Worm (Caenorhabditis elegans) whole organism, mixed stage, embryonic: ENCODE data around the gene such-1.

Source experiments
- M03D4.4 ChIP-seq: sonication (generic microtip); optimal IDR thresholded peaks from 2 replicates; lab custom pipeline; 2017; ENCODE audit warnings: mild to moderate bottlenecking, missing genetic modification characterization, missing compliant biosample characterization
- bed-3 ChIP-seq: fragments of 200-800 bp; sonication (Bioruptor generic); optimal IDR thresholded peaks from 3 replicates; lab custom pipeline; 2018; ENCODE audit warnings: mild to moderate bottlenecking, missing genetic modification characterization, moderate library complexity, missing compliant biosample characterization
- blmp-1 ChIP-seq: fragments of 150-350 bp; optimal IDR thresholded peaks from 2 replicates; lab custom pipeline; 2014; ENCODE audit warnings: missing biosample characterization, missing genetic modification characterization
- ceh-39 ChIP-seq: fragments of 150-350 bp; optimal IDR thresholded peaks from 2 replicates; lab custom pipeline; 2014; ENCODE audit warnings: missing biosample characterization, missing genetic modification characterization
- ceh-43 ChIP-seq: fragments of 200-800 bp; sonication (Bioruptor generic); optimal IDR thresholded peaks from 2 replicates; lab custom pipeline; 2018; ENCODE audit warnings: mild to moderate bottlenecking, missing genetic modification characterization, moderate library complexity, missing compliant biosample characterization
- ceh-83 ChIP-seq: fragments of 200-800 bp; sonication (Bioruptor generic); optimal IDR thresholded peaks from 2 replicates; lab custom pipeline; 2018; ENCODE audit warnings: mild to moderate bottlenecking, missing genetic modification characterization, missing compliant biosample characterization
- drap-1 ChIP-seq: fragments of 200-800 bp; sonication (Bioruptor generic); optimal IDR thresholded peaks from 3 replicates; lab custom pipeline; 2018; ENCODE audit warnings: mild to moderate bottlenecking, missing genetic modification characterization, missing compliant biosample characterization
- elt-1 ChIP-seq: sonication (generic microtip); optimal IDR thresholded peaks from 2 replicates; lab custom pipeline; 2017; ENCODE audit warnings: missing genetic modification characterization, mild to moderate bottlenecking, missing compliant biosample characterization, antibody characterized with exemption, moderate library complexity, borderline replicate concordance; ENCODE audit not compliant: insufficient read depth
- flh-1 ChIP-seq: fragments of 200-800 bp; sonication (Bioruptor generic); optimal IDR thresholded peaks from 2 replicates; lab custom pipeline; 2018; ENCODE audit warnings: mild to moderate bottlenecking, missing genetic modification characterization, moderate library complexity, missing compliant biosample characterization
- ham-2 ChIP-seq: fragments of 200-800 bp; sonication (Bioruptor generic); optimal IDR thresholded peaks from 2 replicates; lab custom pipeline; 2018; ENCODE audit warnings: mild to moderate bottlenecking, missing genetic modification characterization, missing compliant biosample characterization
- hlh-1 ChIP-seq: fragments of 150-350 bp; optimal IDR thresholded peaks from 2 replicates; lab custom pipeline; 2014; ENCODE audit warnings: missing biosample characterization, missing genetic modification reagents, missing genetic modification characterization
- lin-13 ChIP-seq: fragments of 150-350 bp; optimal IDR thresholded peaks from 2 replicates; lab custom pipeline; 2014; ENCODE audit warnings: missing biosample characterization, missing genetic modification characterization
- lin-32 ChIP-seq: fragments of 200-800 bp; sonication (Bioruptor generic); optimal IDR thresholded peaks from 2 replicates; lab custom pipeline; 2018; ENCODE audit warnings: mild to moderate bottlenecking, missing genetic modification characterization, missing compliant biosample characterization
- lsy-2 ChIP-seq: fragments of 150-350 bp; optimal IDR thresholded peaks from 2 replicates; lab custom pipeline; 2014; ENCODE audit warnings: missing biosample characterization, missing genetic modification characterization
- mab-5 ChIP-seq: fragments of 150-350 bp; optimal IDR thresholded peaks from 2 replicates; lab custom pipeline; 2014; ENCODE audit warnings: missing biosample characterization, missing genetic modification characterization
- mls-2 ChIP-seq: sonication (generic microtip); optimal IDR thresholded peaks from 2 replicates; lab custom pipeline; 2016; ENCODE audit warnings: mild to moderate bottlenecking, missing genetic modification characterization, moderate library complexity, missing compliant biosample characterization
- nhr-12 ChIP-seq: fragments of 150-350 bp; optimal IDR thresholded peaks from 2 replicates; lab custom pipeline; 2014; ENCODE audit warnings: missing biosample characterization, missing genetic modification characterization
- nhr-2 ChIP-seq: fragments of 150-350 bp; optimal IDR thresholded peaks from 2 replicates; lab custom pipeline; 2014; ENCODE audit warnings: missing biosample characterization, missing genetic modification characterization
- nhr-237 ChIP-seq: fragments of 150-350 bp; optimal IDR thresholded peaks from 2 replicates; lab custom pipeline; 2014; ENCODE audit warnings: missing biosample characterization, missing genetic modification characterization
- nhr-76 ChIP-seq: sonication (generic microtip); optimal IDR thresholded peaks from 2 replicates; lab custom pipeline; 2017; ENCODE audit warnings: missing biosample characterization, missing genetic modification characterization
- pha-4 ChIP-seq: fragments of 150-350 bp; optimal IDR thresholded peaks from 2 replicates; lab custom pipeline; 2018; ENCODE audit warnings: missing biosample characterization, missing genetic modification reagents, missing genetic modification characterization
- snpc-4 ChIP-seq: fragments of 150-350 bp; optimal IDR thresholded peaks from 2 replicates; lab custom pipeline; 2014; ENCODE audit warnings: missing biosample characterization, missing genetic modification characterization
- sptf-1 ChIP-seq: sonication (generic microtip); optimal IDR thresholded peaks from 2 replicates; lab custom pipeline; 2017; ENCODE audit warnings: mild to moderate bottlenecking, missing genetic modification characterization, moderate library complexity, missing compliant biosample characterization
- tbx-8 ChIP-seq: fragments of 200-800 bp; sonication (Bioruptor generic); optimal IDR thresholded peaks from 2 replicates; lab custom pipeline; 2018; ENCODE audit warnings: mild to moderate bottlenecking, missing genetic modification characterization, moderate library complexity, missing compliant biosample characterization
- unc-120 ChIP-seq: sonication (generic microtip); optimal IDR thresholded peaks from 2 replicates; lab custom pipeline; 2017; ENCODE audit warnings: missing genetic modification characterization, missing compliant biosample characterization; ENCODE audit not compliant: poor library complexity, severe bottlenecking
- unc-39 ChIP-seq: fragments of 150-350 bp; optimal IDR thresholded peaks from 2 replicates; lab custom pipeline; 2014; ENCODE audit warnings: missing biosample characterization, missing genetic modification characterization
- zip-8 ChIP-seq: fragments of 150-350 bp; optimal IDR thresholded peaks from 2 replicates; lab custom pipeline; 2014; ENCODE audit warnings: missing biosample characterization, missing genetic modification characterization
- ztf-11 ChIP-seq: fragments of 150-350 bp; optimal IDR thresholded peaks from 2 replicates; lab custom pipeline; 2014; ENCODE audit warnings: missing biosample characterization, missing genetic modification characterization

Gene such-1

ce11 chrIII:11556860-11557259 lies 33.3 kb upstream of the such-1 start:
- TF ChIP-seq nhr-237 (tag; lab: Kevin White, UChicago) (no peak), nhr-76 (tag; lab: Kevin White, UChicago) (no peak), bed-3 (GFP tag; lab: Kevin White, UChicago) (no peak), ceh-39 (tag; lab: Kevin White, UChicago) (no peak), nhr-2 (tag; lab: Kevin White, UChicago) (no peak), tbx-8 (GFP tag; lab: Kevin White, UChicago) (no peak), unc-39 (tag; lab: Kevin White, UChicago) (no peak), ham-2 (GFP tag; lab: Kevin White, UChicago) (no peak), hlh-1 (no peak), flh-1 (GFP tag; lab: Kevin White, UChicago) (no peak), snpc-4 (tag; lab: Kevin White, UChicago) (no peak), ceh-43 (no peak), ceh-83 (GFP tag; lab: Kevin White, UChicago) (no peak), blmp-1 (tag; lab: Kevin White, UChicago) (no peak), sptf-1 (tag; lab: Kevin White, UChicago) (no peak)
- TF ChIP-seq, all 35 proteins: peak for 0

DNA sequence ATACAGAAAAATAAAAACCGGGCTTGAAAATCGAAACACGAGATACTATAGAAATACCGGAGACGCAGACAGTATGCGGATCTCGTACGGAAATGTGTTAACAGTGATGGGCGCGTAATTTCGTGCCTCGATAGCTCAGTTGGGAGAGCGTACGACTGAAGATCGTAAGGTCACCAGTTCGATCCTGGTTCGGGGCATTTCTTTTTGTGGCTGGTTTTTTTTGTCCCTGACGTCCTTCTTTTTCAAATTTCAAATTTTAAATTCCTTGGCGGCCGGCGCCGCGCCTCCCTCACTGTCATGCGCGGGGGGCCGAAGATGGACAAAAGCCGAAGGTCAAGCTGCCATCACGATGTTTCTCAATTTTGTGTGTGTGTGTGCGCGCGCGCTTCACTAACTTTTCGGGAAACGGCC lies 31.1 kb upstream of the such-1 start:
- TF ChIP-seq M03D4.4 (tag; lab: Kevin White, UChicago) (no peak), ztf-11 (tag; lab: Kevin White, UChicago) (no peak), nhr-2 (tag; lab: Kevin White, UChicago) (no peak), lin-13 (tag; lab: Kevin White, UChicago) (no peak), zip-8 (tag; lab: Kevin White, UChicago) (no peak), nhr-12 (tag; lab: Kevin White, UChicago) (no peak), drap-1 (GFP tag; lab: Kevin White, UChicago) (no peak), ceh-43 (no peak), unc-39 (tag; lab: Kevin White, UChicago) (no peak), mab-5 (tag; lab: Kevin White, UChicago) (no peak), elt-1 (tag; lab: Kevin White, UChicago) (no peak), nhr-237 (tag; lab: Kevin White, UChicago) (no peak)

DNA sequence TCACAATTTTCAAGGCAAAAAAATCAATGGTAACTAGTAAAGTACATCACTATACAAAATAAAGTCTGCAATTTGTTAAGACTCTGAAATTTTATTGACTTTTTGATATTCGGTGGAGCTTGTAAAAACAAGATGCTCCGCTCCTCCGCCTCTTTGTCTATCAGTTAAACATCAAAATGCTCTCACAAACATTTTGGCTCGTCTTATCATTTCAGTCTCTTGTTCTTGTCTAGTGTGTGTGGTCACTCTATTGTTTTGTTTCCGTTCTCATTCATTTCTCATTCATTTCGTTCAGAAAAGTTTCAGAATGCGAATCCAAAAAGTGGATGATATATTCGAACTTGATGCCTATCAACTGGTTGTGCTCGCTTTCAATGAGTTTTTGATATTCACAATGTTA lies 24.5 kb upstream of the such-1 start, which contains the start of gene Y66D12A.13:
Y66D12A.13 (plus strand) TSS at position 301 of the 400 bp plus-strand sequence.
- no peak for TF ChIP-seq zip-8 (tag; lab: Kevin White, UChicago)
- no peak for TF ChIP-seq lsy-2 (tag; lab: Kevin White, UChicago)
- TF ChIP-seq flh-1 (GFP tag; lab: Kevin White, UChicago): no peak
- TF ChIP-seq ceh-83 (GFP tag; lab: Kevin White, UChicago): no peak
- TF ChIP-seq lin-32: no peak
- no peak for TF ChIP-seq M03D4.4 (tag; lab: Kevin White, UChicago)
- TF ChIP-seq ceh-39 (tag; lab: Kevin White, UChicago): no peak
- TF ChIP-seq ham-2 (GFP tag; lab: Kevin White, UChicago): no peak

ce11 chrIII:11544947-11545346 lies 21.4 kb upstream of the such-1 start:
- no peak for TF ChIP-seq mls-2 (tag; lab: Kevin White, UChicago)
- TF ChIP-seq pha-4 (tag; lab: Kevin White, UChicago): no peak
- TF ChIP-seq ztf-11 (tag; lab: Kevin White, UChicago): no peak
- TF ChIP-seq zip-8 (tag; lab: Kevin White, UChicago): no peak
- TF ChIP-seq nhr-76 (tag; lab: Kevin White, UChicago): no peak

- TF ChIP-seq snpc-4 (tag; lab: Kevin White, UChicago) (no peak), ceh-43 (no peak), nhr-12 (tag; lab: Kevin White, UChicago) (no peak)
Observed at ce11 chrIII:11535453-11535852, 11.9 kb upstream of the such-1 start.

DNA sequence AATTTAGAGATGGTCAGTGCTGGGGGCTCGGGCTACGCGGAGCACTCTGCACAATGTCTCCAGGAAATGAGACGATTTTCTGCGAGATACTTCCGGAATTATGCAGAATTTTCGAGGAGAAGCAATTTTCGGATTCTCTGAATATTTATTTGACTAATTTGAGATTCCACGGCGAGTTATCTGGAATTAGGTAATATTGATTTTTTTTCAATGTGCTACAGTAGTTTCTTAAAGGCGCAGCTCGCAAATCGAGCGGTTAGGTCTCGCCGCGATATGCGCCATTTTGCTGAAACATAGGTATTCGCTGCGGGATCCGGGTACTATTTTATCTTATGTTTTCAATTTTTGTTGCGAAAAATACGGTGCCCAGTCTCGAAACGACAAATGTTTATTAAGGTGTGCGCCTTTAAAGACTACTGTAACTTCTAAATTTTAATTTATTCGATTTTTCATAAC lies 11.1 kb upstream of the such-1 start, which contains the start of gene nrps-1:
nrps-1 (plus strand) TSS at position 51 of the 456 bp plus-strand sequence.
- no peak for TF ChIP-seq lsy-2 (tag; lab: Kevin White, UChicago)
- no peak for TF ChIP-seq lin-32
- TF ChIP-seq tbx-8 (GFP tag; lab: Kevin White, UChicago): no peak
- TF ChIP-seq flh-1 (GFP tag; lab: Kevin White, UChicago): no peak
- no peak for TF ChIP-seq nhr-76 (tag; lab: Kevin White, UChicago)
- no peak for TF ChIP-seq unc-120 (tag; lab: Kevin White, UChicago)
